Worm (Caenorhabditis elegans): Measurements from ENCODE around the gene unc-78.

Gene unc-78

DNA sequence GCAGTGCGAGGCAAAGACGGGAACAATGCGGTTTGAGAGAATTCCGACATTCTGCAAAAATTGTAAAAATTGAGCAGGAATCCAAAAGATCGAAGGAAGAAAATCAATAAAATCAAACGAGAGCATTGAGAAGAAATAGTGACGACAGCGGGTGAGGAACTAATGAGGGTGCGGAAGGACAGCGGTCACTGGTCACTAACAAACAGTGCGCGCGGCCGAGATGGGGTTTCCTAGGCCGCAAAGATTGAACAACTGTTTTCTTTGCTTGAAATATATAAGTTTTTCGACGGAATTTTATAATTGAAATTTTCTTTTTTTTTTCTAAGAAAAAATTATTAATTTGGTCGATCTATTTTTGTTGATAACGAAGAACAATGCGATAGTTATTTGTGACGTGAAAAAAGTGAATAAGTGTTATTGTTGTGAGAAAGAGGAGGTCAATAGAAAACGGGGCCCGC lies at the start of gene unc-78:
TSS of gene unc-78 (minus strand) at position 51 of the 458 bp plus-strand sequence.
- TF ChIP-seq ztf-29 (GFP tag; IDR thresholded peaks at IDR 0.05), result no peak
- TF ChIP-seq flt-1 (GFP tag; IDR thresholded peaks at IDR 0.05), result no peak
- no peak for TF ChIP-seq ztf-23 (GFP tag; IDR thresholded peaks at IDR 0.05)
- TF ChIP-seq T22C8.4 (GFP tag; IDR thresholded peaks at IDR 0.05), result no peak
- TF ChIP-seq med-1 (GFP tag; optimal IDR thresholded peaks at IDR 0.05; ENCODE audit: insufficient read depth), result no peak
- TF ChIP-seq ref-1 (GFP tag; conservative IDR thresholded peaks at IDR 0.05), result no peak
- TF ChIP-seq tab-1 (GFP tag; IDR thresholded peaks at IDR 0.05), result no peak
- TF ChIP-seq klf-2 (GFP tag; conservative IDR thresholded peaks at IDR 0.05), result no peak
- TF ChIP-seq cog-1 (tag; optimal IDR thresholded peaks at IDR 0.05), result no peak

DNA sequence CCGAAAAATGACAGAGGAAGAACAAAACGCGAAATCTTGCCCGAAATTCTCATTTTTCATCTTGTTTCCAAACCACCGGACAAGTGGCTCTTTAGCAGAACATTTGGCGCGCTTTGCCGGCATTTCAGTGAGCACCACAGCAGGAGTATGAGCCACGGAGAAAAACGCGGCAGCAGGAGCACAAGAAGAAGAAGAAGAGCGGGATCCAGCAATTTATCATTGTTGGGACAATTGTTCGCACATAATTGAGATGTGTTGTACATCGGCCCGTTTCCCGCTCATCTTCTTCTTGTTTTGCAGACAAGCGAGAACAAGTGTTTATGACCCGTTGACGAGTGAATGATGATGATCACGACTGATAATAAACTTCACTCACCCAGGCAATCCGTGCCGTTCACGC lies 44.1 kb upstream of the unc-78 start:
- TF ChIP-seq klf-2 (GFP tag; conservative IDR thresholded peaks at IDR 0.05) (no peak), med-1 (GFP tag; optimal IDR thresholded peaks at IDR 0.05; ENCODE audit: insufficient read depth) (no peak), ref-1 (GFP tag; conservative IDR thresholded peaks at IDR 0.05) (no peak), T22C8.4 (GFP tag; IDR thresholded peaks at IDR 0.05) (no peak), ztf-23 (GFP tag; IDR thresholded peaks at IDR 0.05) (no peak), ztf-29 (GFP tag; IDR thresholded peaks at IDR 0.05) (no peak), flt-1 (GFP tag; IDR thresholded peaks at IDR 0.05) (no peak), cog-1 (tag; optimal IDR thresholded peaks at IDR 0.05) (no peak), tab-1 (GFP tag; IDR thresholded peaks at IDR 0.05) (no peak)

DNA sequence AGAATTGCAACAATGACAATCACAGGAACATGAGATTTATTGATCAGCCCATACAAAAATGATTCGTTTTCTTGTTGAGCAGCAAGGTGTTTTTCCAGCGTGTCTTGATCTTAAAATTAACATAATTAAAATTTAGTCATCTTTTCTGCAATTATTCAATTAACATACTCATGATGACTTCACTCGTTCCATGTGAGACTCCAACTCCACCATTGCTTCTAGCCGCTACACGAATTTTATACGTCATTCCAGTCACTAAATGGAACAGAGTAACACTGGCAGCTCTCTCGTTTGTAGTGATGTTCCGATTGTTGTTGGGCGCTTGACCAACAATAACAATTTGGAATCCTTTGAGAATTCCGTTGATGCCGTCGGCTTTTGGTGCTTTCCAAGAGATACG lies 42.5 kb upstream of the unc-78 start:
- TF ChIP-seq ztf-29 (GFP tag; IDR thresholded peaks at IDR 0.05) (no peak), tab-1 (GFP tag; IDR thresholded peaks at IDR 0.05) (no peak), ztf-23 (GFP tag; IDR thresholded peaks at IDR 0.05) (no peak), cog-1 (tag; optimal IDR thresholded peaks at IDR 0.05) (no peak), flt-1 (GFP tag; IDR thresholded peaks at IDR 0.05) (no peak), med-1 (GFP tag; optimal IDR thresholded peaks at IDR 0.05; ENCODE audit: insufficient read depth) (no peak), klf-2 (GFP tag; conservative IDR thresholded peaks at IDR 0.05) (no peak), T22C8.4 (GFP tag; IDR thresholded peaks at IDR 0.05) (no peak), ref-1 (GFP tag; conservative IDR thresholded peaks at IDR 0.05) (no peak)

DNA sequence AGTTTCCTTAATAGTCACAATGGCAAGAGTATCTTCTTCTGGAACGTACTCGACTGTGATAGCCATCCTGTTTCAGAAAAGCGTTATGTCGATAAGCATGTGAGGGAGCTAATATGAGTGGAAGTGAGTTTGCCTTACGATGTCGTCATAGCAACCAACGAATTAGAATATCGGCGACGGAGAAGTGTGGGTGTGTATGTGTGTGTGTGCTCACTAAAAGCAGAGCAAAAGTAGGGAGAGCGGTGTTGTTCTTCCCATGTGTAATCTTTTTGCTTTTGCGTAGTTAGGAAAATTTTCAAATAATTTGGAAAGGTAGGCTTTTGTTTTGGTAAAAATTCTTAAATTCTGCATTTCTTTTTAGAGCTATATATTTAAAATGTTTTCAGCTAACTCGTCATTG lies 39.7 kb upstream of the unc-78 start, which contains the start of gene ZK813.5:
TSS of gene ZK813.5 (minus strand) at position 101 of the 400 bp plus-strand sequence.
- TF ChIP-seq flt-1 (GFP tag; IDR thresholded peaks at IDR 0.05), result 0 out of 2 replicates have a peak, but pooled peaks have one; percentile 17
- TF ChIP-seq tab-1 (GFP tag; IDR thresholded peaks at IDR 0.05), result no peak

DNA sequence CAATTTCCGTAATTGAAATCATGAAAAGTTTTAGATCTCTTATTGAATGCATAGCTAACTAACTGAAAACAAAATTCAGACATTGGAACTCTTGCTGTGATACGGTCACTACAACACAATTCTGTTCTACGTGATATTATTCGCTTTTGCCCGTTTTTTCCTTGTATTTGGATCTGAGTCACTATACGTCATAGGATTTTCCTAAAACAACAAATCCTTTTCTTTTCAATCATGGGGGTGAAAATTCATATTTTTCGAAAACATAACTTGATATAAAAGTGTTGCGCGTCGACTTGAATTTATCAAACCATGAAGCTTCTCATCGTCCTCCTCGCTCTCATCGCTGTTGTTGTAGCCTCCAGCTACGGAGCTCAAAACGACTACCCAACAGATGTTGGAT lies 34.6 kb upstream of the unc-78 start, which contains the start of gene ZK813.1:
TSS of gene ZK813.1 (plus strand) at position 301 of the 400 bp plus-strand sequence.
- TF ChIP-seq cog-1 (tag; optimal IDR thresholded peaks at IDR 0.05), result no peak
- TF ChIP-seq flt-1 (GFP tag; IDR thresholded peaks at IDR 0.05), result no peak
- no peak for TF ChIP-seq klf-2 (GFP tag; conservative IDR thresholded peaks at IDR 0.05)
- TF ChIP-seq ztf-29 (GFP tag; IDR thresholded peaks at IDR 0.05), result no peak
- no peak for TF ChIP-seq ztf-23 (GFP tag; IDR thresholded peaks at IDR 0.05)
- TF ChIP-seq med-1 (GFP tag; optimal IDR thresholded peaks at IDR 0.05; ENCODE audit: insufficient read depth), result no peak
- no peak for TF ChIP-seq T22C8.4 (GFP tag; IDR thresholded peaks at IDR 0.05)
- no peak for TF ChIP-seq tab-1 (GFP tag; IDR thresholded peaks at IDR 0.05)
- TF ChIP-seq ref-1 (GFP tag; conservative IDR thresholded peaks at IDR 0.05), result no peak

DNA sequence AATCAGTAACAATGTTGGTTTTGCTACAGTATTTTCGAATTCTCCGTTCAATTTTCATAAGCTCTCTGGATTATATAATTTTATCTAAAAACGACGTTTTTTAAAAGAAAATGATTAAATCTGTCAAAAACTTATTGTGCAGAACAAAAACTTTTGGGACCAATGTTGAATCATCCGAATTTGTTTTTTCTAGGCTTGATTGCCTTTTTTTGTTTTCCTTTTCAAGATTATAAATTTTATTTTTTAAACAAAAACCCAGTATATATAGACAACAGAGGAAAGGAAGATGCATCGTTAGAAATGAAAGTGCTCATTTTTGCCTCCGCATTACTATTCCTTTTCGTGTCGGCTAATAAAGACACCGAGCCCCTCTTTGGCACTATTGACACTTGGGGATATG lies 33.1 kb upstream of the unc-78 start, which contains the start of gene ZK813.7:
TSS of gene ZK813.7 (plus strand) at position 301 of the 400 bp plus-strand sequence.
- TF ChIP-seq ref-1 (GFP tag; conservative IDR thresholded peaks at IDR 0.05), result no peak
- TF ChIP-seq cog-1 (tag; optimal IDR thresholded peaks at IDR 0.05), result no peak
- TF ChIP-seq ztf-29 (GFP tag; IDR thresholded peaks at IDR 0.05), result no peak
- TF ChIP-seq T22C8.4 (GFP tag; IDR thresholded peaks at IDR 0.05), result no peak
- TF ChIP-seq med-1 (GFP tag; optimal IDR thresholded peaks at IDR 0.05; ENCODE audit: insufficient read depth), result no peak
- no peak for TF ChIP-seq ztf-23 (GFP tag; IDR thresholded peaks at IDR 0.05)
- no peak for TF ChIP-seq flt-1 (GFP tag; IDR thresholded peaks at IDR 0.05)
- TF ChIP-seq klf-2 (GFP tag; conservative IDR thresholded peaks at IDR 0.05), result no peak
- no peak for TF ChIP-seq tab-1 (GFP tag; IDR thresholded peaks at IDR 0.05)

DNA sequence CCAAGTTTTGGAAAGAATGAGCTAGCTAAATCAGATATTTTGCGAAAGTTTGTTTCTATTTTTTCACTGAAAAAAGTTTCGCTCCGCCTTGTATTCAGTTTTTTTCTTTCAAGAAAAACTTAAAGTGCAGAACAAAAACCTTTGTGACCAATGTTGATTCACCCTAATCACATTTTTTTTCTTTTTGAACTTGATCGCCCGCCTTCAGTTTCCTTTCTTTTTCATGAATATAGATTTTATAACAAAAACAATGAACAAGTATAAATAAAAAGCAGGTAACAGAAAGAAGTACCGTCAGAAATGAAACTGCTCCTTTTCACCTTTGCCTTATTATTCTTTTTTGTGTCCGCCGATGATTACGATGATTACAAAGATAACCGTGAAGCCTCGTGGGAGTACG lies 32.1 kb upstream of the unc-78 start, which contains the start of gene ZK813.2:
TSS of gene ZK813.2 (plus strand) at position 301 of the 400 bp plus-strand sequence.
- TF ChIP-seq flt-1 (GFP tag; IDR thresholded peaks at IDR 0.05), result no peak
- TF ChIP-seq klf-2 (GFP tag; conservative IDR thresholded peaks at IDR 0.05), result no peak
- no peak for TF ChIP-seq ztf-23 (GFP tag; IDR thresholded peaks at IDR 0.05)
- no peak for TF ChIP-seq cog-1 (tag; optimal IDR thresholded peaks at IDR 0.05)
- TF ChIP-seq ztf-29 (GFP tag; IDR thresholded peaks at IDR 0.05), result no peak
- no peak for TF ChIP-seq T22C8.4 (GFP tag; IDR thresholded peaks at IDR 0.05)
- no peak for TF ChIP-seq med-1 (GFP tag; optimal IDR thresholded peaks at IDR 0.05; ENCODE audit: insufficient read depth)
- TF ChIP-seq ref-1 (GFP tag; conservative IDR thresholded peaks at IDR 0.05), result no peak
- TF ChIP-seq tab-1 (GFP tag; IDR thresholded peaks at IDR 0.05), result no peak

DNA sequence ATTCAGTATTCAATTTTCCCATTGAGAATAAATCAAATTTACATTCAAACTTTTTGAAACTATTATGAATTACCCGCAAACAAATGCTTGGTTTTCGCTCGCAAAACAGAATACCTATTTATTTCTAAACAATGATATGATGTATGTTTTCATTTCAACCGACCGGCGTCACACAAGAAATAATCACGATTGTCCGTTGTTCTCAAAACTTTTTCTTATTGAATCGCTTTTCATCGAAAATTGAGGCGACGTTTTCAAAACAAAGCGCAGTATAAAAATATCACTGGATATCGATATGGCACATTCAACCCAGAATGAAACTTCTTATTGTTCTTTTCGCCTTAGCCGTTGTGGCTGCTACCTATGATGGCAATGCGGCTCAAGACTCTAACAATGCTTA lies 30.1 kb upstream of the unc-78 start, which contains the start of gene ZK813.3:
TSS of gene ZK813.3 (plus strand) at position 301 of the 400 bp plus-strand sequence.
- no peak for TF ChIP-seq klf-2 (GFP tag; conservative IDR thresholded peaks at IDR 0.05)
- TF ChIP-seq ztf-29 (GFP tag; IDR thresholded peaks at IDR 0.05), result no peak
- no peak for TF ChIP-seq cog-1 (tag; optimal IDR thresholded peaks at IDR 0.05)
- TF ChIP-seq ztf-23 (GFP tag; IDR thresholded peaks at IDR 0.05), result no peak
- no peak for TF ChIP-seq med-1 (GFP tag; optimal IDR thresholded peaks at IDR 0.05; ENCODE audit: insufficient read depth)
- no peak for TF ChIP-seq tab-1 (GFP tag; IDR thresholded peaks at IDR 0.05)
- TF ChIP-seq T22C8.4 (GFP tag; IDR thresholded peaks at IDR 0.05), result no peak
- no peak for TF ChIP-seq flt-1 (GFP tag; IDR thresholded peaks at IDR 0.05)
- no peak for TF ChIP-seq ref-1 (GFP tag; conservative IDR thresholded peaks at IDR 0.05)

DNA sequence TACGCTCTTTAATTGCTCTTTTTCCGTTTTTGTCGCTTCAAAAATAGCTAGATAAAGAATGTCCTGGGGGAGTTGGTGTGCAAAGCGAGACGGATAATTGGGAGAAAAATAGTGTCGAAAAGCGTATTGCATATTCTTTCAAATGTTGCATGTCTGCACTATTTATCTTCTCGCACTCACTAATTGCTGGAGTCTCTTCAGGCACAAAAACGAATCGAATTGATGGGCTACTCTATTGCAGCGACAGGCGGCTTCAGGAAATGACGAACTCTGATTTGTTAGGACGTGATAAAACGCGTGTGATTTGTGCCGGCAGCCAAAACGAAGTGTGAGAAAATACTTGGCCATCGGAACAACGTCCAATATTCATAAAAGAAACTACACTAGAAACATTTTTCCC lies 28.9 kb upstream of the unc-78 start:
- no peak for TF ChIP-seq med-1 (GFP tag; optimal IDR thresholded peaks at IDR 0.05; ENCODE audit: insufficient read depth)
- TF ChIP-seq klf-2 (GFP tag; conservative IDR thresholded peaks at IDR 0.05), result no peak
- no peak for TF ChIP-seq ztf-29 (GFP tag; IDR thresholded peaks at IDR 0.05)
- TF ChIP-seq cog-1 (tag; optimal IDR thresholded peaks at IDR 0.05), result no peak
- TF ChIP-seq ref-1 (GFP tag; conservative IDR thresholded peaks at IDR 0.05), result no peak
- TF ChIP-seq T22C8.4 (GFP tag; IDR thresholded peaks at IDR 0.05), result no peak
- no peak for TF ChIP-seq flt-1 (GFP tag; IDR thresholded peaks at IDR 0.05)
- no peak for TF ChIP-seq tab-1 (GFP tag; IDR thresholded peaks at IDR 0.05)
- no peak for TF ChIP-seq ztf-23 (GFP tag; IDR thresholded peaks at IDR 0.05)

All from whole organism, midembryonic.